Fruit fly (Drosophila melanogaster): Measurements from ENCODE around the gene Lasp.

DNA sequence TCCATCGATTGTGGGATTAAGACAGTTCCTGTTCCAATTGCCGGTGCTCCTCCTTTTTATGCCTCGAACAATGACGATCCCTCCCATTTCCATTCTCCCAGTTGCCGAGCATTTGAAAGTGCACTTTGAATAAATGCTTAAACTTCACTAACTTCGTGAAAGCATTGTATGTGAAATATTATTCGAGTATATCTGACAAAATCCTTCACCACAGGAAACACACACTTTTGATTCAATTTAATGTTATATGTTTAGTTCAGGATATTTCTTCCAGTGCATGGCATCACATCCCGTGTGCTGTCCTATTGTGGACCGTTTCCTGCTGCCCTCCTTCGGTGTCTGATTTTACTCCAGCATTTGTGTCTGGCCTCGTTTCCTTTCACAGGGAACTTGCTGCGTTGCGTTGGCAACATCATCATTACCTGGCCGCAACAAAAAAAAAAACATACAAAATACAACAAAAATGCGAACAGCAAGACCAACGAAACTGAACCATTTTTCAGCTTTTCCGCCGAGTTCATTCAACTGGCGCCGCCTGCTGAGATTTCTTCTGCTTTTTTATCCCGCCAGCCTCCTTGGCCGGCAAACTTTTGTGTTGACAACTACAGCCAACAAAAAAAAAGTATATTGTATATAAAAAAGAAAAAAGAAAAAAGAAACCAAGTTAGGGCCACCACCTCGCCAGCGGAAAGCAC, 41.1 kb upstream of the Lasp start:
- TF ChIP-seq ttk (optimal IDR thresholded peaks at IDR 0.05) (no peak), psq (optimal IDR thresholded peaks at IDR 0.05) (no peak), insv (optimal IDR thresholded peaks at IDR 0.05) (no peak), Myc (optimal IDR thresholded peaks at IDR 0.05) (no peak), h (optimal IDR thresholded peaks at IDR 0.05) (no peak), Sin3A (optimal IDR thresholded peaks at IDR 0.05) (no peak)

All from Kc167 (cell line).